Worm (Caenorhabditis elegans) whole organism, young adult: Measurements from ENCODE around the gene M01F1.8.

ENCODE experiments used
- C06A6.2 ChIP-seq: fragments of 200-800 bp; sonication (Bioruptor generic); conservative IDR thresholded peaks from 2 replicates; pipeline ENCODE4 v1.3.6; 2022; ENCODE audit warnings: missing genetic modification characterization, missing compliant biosample characterization
- C17E4.6 ChIP-seq: fragments of 200-800 bp; sonication (Bioruptor generic); IDR thresholded peaks from 2 replicates; pipeline ENCODE4 v1.3.6; 2022; ENCODE audit warnings: missing genetic modification reagents, missing genetic modification characterization, missing compliant biosample characterization
- F22D6.2 ChIP-seq: sonication (generic microtip); optimal IDR thresholded peaks from 2 replicates; lab custom pipeline; 2016; ENCODE audit warnings: mild to moderate bottlenecking, missing genetic modification characterization, missing compliant biosample characterization
- F55B11.4 ChIP-seq: sonication (generic microtip); optimal IDR thresholded peaks from 2 replicates; lab custom pipeline; 2016; ENCODE audit warnings: missing compliant biosample characterization, missing genetic modification characterization, borderline replicate concordance; ENCODE audit not compliant: insufficient read depth
- K12H6.12 ChIP-seq: fragments of 200-800 bp; sonication (Bioruptor generic); optimal IDR thresholded peaks from 2 replicates; lab custom pipeline; 2018; ENCODE audit warnings: mild to moderate bottlenecking, missing genetic modification characterization, missing compliant biosample characterization
- T07F8.4 ChIP-seq: sonication (generic microtip); optimal IDR thresholded peaks from 2 replicates; lab custom pipeline; 2016; ENCODE audit warnings: mild to moderate bottlenecking, missing genetic modification characterization, moderate library complexity, missing compliant biosample characterization
- Y56A3A.18 ChIP-seq: fragments of 200-800 bp; sonication (Bioruptor generic); IDR thresholded peaks from 2 replicates; pipeline ENCODE4 v1.3.6; 2022; ENCODE audit warnings: missing genetic modification reagents, missing genetic modification characterization, missing compliant biosample characterization
- Y79H2A.3 ChIP-seq: fragments of 200-800 bp; sonication (Bioruptor generic); conservative IDR thresholded peaks from 2 replicates; pipeline ENCODE4 v1.3.6; 2022; ENCODE audit warnings: missing genetic modification reagents, missing genetic modification characterization, missing compliant biosample characterization
- Y95B8A.8 ChIP-seq: fragments of 200-800 bp; sonication (Bioruptor generic); IDR thresholded peaks from 2 replicates; pipeline ENCODE4 v1.3.6; 2022; ENCODE audit warnings: missing genetic modification reagents, missing genetic modification characterization, missing compliant biosample characterization
- akir-1 ChIP-seq: fragments of 200-800 bp; sonication (Bioruptor generic); optimal IDR thresholded peaks from 2 replicates; lab custom pipeline; 2018; ENCODE audit warnings: mild to moderate bottlenecking, missing genetic modification characterization, moderate library complexity, missing compliant biosample characterization
- aptf-2 ChIP-seq: fragments of 200-800 bp; sonication (Bioruptor generic); conservative IDR thresholded peaks from 2 replicates; pipeline ENCODE4 v1.3.6; 2022; ENCODE audit warnings: missing genetic modification reagents, missing genetic modification characterization, missing compliant biosample characterization
- bed-2 ChIP-seq: fragments of 200-800 bp; sonication (Bioruptor generic); IDR thresholded peaks from 2 replicates; pipeline ENCODE4 v1.3.6; 2022; ENCODE audit warnings: missing genetic modification reagents, missing genetic modification characterization, missing compliant biosample characterization
- ccch-3 ChIP-seq: fragments of 200-800 bp; sonication (Bioruptor generic); optimal IDR thresholded peaks from 2 replicates; lab custom pipeline; 2018; ENCODE audit warnings: mild to moderate bottlenecking, missing genetic modification characterization, missing compliant biosample characterization
- ceh-27 ChIP-seq: fragments of 200-800 bp; sonication (Bioruptor generic); optimal IDR thresholded peaks from 2 replicates; lab custom pipeline; 2018; ENCODE audit warnings: mild to moderate bottlenecking, missing genetic modification characterization, moderate library complexity, missing compliant biosample characterization
- ceh-79 ChIP-seq: sonication (generic microtip); optimal IDR thresholded peaks from 2 replicates; lab custom pipeline; 2017; ENCODE audit warnings: mild to moderate bottlenecking, missing genetic modification characterization, missing compliant biosample characterization
- dpff-1 ChIP-seq: sonication (generic microtip); optimal IDR thresholded peaks from 2 replicates; lab custom pipeline; 2017; ENCODE audit warnings: mild to moderate bottlenecking, missing genetic modification characterization, missing compliant biosample characterization
- efl-1 ChIP-seq: fragments of 150-350 bp; optimal IDR thresholded peaks from 2 replicates; lab custom pipeline; 2014; ENCODE audit warnings: missing biosample characterization, missing genetic modification reagents, missing genetic modification characterization
- egl-18 ChIP-seq: fragments of 200-800 bp; sonication (Bioruptor generic); IDR thresholded peaks from 2 replicates; pipeline ENCODE4 v1.3.6; 2022; ENCODE audit warnings: missing genetic modification reagents, missing genetic modification characterization, missing compliant biosample characterization
- egrh-3 ChIP-seq: fragments of 200-800 bp; sonication (Bioruptor generic); IDR thresholded peaks from 2 replicates; pipeline ENCODE4 v1.3.6; 2022; ENCODE audit warnings: missing genetic modification reagents, missing genetic modification characterization, missing compliant biosample characterization
- him-1 ChIP-seq: sonication (generic microtip); optimal IDR thresholded peaks from 2 replicates; lab custom pipeline; 2016; ENCODE audit warnings: missing genotype, missing genetic modification reagents, missing genetic modification characterization, missing compliant biosample characterization
- hmg-1.2 ChIP-seq: fragments of 200-800 bp; sonication (Bioruptor generic); IDR thresholded peaks from 2 replicates; pipeline ENCODE4 v1.3.6; 2022; ENCODE audit warnings: missing genetic modification reagents, missing genetic modification characterization, missing compliant biosample characterization
- hrde-1 ChIP-seq: sonication (generic microtip); optimal IDR thresholded peaks from 2 replicates; lab custom pipeline; 2016; ENCODE audit warnings: missing genetic modification characterization, mild to moderate bottlenecking, missing compliant biosample characterization, moderate library complexity, missing genotype, missing genetic modification reagents, borderline replicate concordance
- hsf-1 ChIP-seq: fragments of 200-800 bp; sonication (Bioruptor generic); IDR thresholded peaks from 2 replicates; pipeline ENCODE4 v1.3.6; 2022; ENCODE audit warnings: missing genetic modification reagents, missing genetic modification characterization, missing compliant biosample characterization
- let-526 ChIP-seq: fragments of 200-800 bp; sonication (Bioruptor generic); IDR thresholded peaks from 2 replicates; pipeline ENCODE4 v1.3.6; 2022; ENCODE audit warnings: missing genetic modification reagents, missing genetic modification characterization, missing compliant biosample characterization
- lin-40 ChIP-seq: sonication (generic microtip); optimal IDR thresholded peaks from 2 replicates; lab custom pipeline; 2016; ENCODE audit warnings: missing genetic modification characterization, mild to moderate bottlenecking, missing compliant biosample characterization, missing genotype, missing genetic modification reagents
- lin-54 ChIP-seq: fragments of 200-800 bp; sonication (Bioruptor generic); optimal IDR thresholded peaks from 2 replicates; lab custom pipeline; 2018; ENCODE audit warnings: mild to moderate bottlenecking, missing genetic modification characterization, missing compliant biosample characterization
- lir-1 ChIP-seq: fragments of 200-800 bp; sonication (Bioruptor generic); conservative IDR thresholded peaks from 2 replicates; pipeline ENCODE4 v1.3.6; 2022; ENCODE audit warnings: missing genetic modification reagents, missing genetic modification characterization, missing compliant biosample characterization
- madf-8 ChIP-seq: fragments of 200-800 bp; sonication (Bioruptor generic); conservative IDR thresholded peaks from 2 replicates; pipeline ENCODE4 v1.3.6; 2022; ENCODE audit warnings: missing genetic modification reagents, missing genetic modification characterization, missing compliant biosample characterization
- mcd-1 ChIP-seq: fragments of 200-800 bp; sonication (Bioruptor generic); IDR thresholded peaks from 2 replicates; pipeline ENCODE4 v1.3.6; 2022; ENCODE audit warnings: missing genetic modification reagents, missing genetic modification characterization, missing compliant biosample characterization
- mxl-1 ChIP-seq: sonication (generic microtip); optimal IDR thresholded peaks from 2 replicates; lab custom pipeline; 2016; ENCODE audit warnings: missing genetic modification characterization, missing compliant biosample characterization
- nfya-2 ChIP-seq: fragments of 200-800 bp; sonication (Bioruptor generic); IDR thresholded peaks from 2 replicates; pipeline ENCODE4 v1.3.6; 2022; ENCODE audit warnings: missing genetic modification reagents, missing genetic modification characterization, missing compliant biosample characterization
- nfyb-1 ChIP-seq: fragments of 200-800 bp; sonication (Bioruptor generic); IDR thresholded peaks from 2 replicates; pipeline ENCODE4 v1.3.6; 2022; ENCODE audit warnings: missing genetic modification reagents, missing genetic modification characterization, missing compliant biosample characterization
- nhr-179 ChIP-seq: sonication (generic microtip); optimal IDR thresholded peaks from 2 replicates; lab custom pipeline; 2016; ENCODE audit warnings: mild to moderate bottlenecking, missing genetic modification characterization, missing compliant biosample characterization
- pbrm-1 ChIP-seq: fragments of 200-800 bp; sonication (Bioruptor generic); IDR thresholded peaks from 2 replicates; pipeline ENCODE4 v1.3.6; 2022; ENCODE audit warnings: missing genetic modification reagents, missing genetic modification characterization, missing compliant biosample characterization
- pha-4 ChIP-seq: fragments of 150-350 bp; sonication (generic microtip); optimal IDR thresholded peaks from 2 replicates; lab custom pipeline; 2014; ENCODE audit warnings: missing biosample characterization, missing genetic modification reagents, missing genetic modification characterization
- rec-8 ChIP-seq, 2 experiments: sonication (generic microtip); optimal IDR thresholded peaks; 2 replicates each; lab custom pipeline; 2016; ENCODE audit warnings: mild to moderate bottlenecking in 2 of 2, missing genetic modification characterization in 2 of 2, missing genetic modification reagents in 2 of 2, missing genotype in 2 of 2, missing biosample characterization in 1 of 2, missing compliant biosample characterization in 1 of 2, moderate library complexity in 1 of 2
- rpc-1 ChIP-seq, 2 experiments: fragments of 150-350 bp in 1 of 2; sonication (generic microtip) in 1 of 2; optimal IDR thresholded peaks; 2 replicates each; lab custom pipeline; 2014 to 2018; ENCODE audit warnings: missing biosample characterization in 1 of 2, missing genetic modification characterization in 1 of 2, missing genetic modification reagents in 1 of 2, missing genotype in 1 of 2
- sdz-38 ChIP-seq: sonication (generic microtip); optimal IDR thresholded peaks from 2 replicates; lab custom pipeline; 2016; ENCODE audit warnings: missing genotype, missing genetic modification characterization, missing compliant biosample characterization
- sea-2 ChIP-seq: fragments of 200-800 bp; sonication (Bioruptor generic); IDR thresholded peaks from 2 replicates; pipeline ENCODE4 v1.3.6; 2022; ENCODE audit warnings: missing genetic modification characterization, missing compliant biosample characterization
- snpc-1.1 ChIP-seq: sonication (generic microtip); optimal IDR thresholded peaks from 2 replicates; lab custom pipeline; 2017; ENCODE audit warnings: missing genetic modification characterization, mild to moderate bottlenecking, missing compliant biosample characterization, antibody characterized with exemption, moderate library complexity, missing genotype, missing genetic modification reagents; ENCODE audit not compliant: insufficient read depth
- snpc-1.3 ChIP-seq: sonication (generic microtip); optimal IDR thresholded peaks from 2 replicates; lab custom pipeline; 2017; ENCODE audit warnings: missing genetic modification characterization, mild to moderate bottlenecking, missing compliant biosample characterization, antibody characterized with exemption, moderate library complexity, missing genotype, missing genetic modification reagents; ENCODE audit not compliant: insufficient read depth
- somi-1 ChIP-seq: fragments of 200-800 bp; sonication (Bioruptor generic); optimal IDR thresholded peaks from 2 replicates; lab custom pipeline; 2018; ENCODE audit warnings: mild to moderate bottlenecking, missing genetic modification characterization, missing compliant biosample characterization
- tbp1 ChIP-seq: fragments of 200-800 bp; sonication (Bioruptor generic); optimal IDR thresholded peaks from 2 replicates; lab custom pipeline; 2018; ENCODE audit warnings: mild to moderate bottlenecking, missing genetic modification characterization, missing compliant biosample characterization
- tbx-9 ChIP-seq: sonication (generic microtip); optimal IDR thresholded peaks from 2 replicates; lab custom pipeline; 2016; ENCODE audit warnings: borderline replicate concordance, missing genetic modification characterization, inconsistent platforms, missing compliant biosample characterization
- tlf-1 ChIP-seq: fragments of 200-800 bp; sonication (Bioruptor generic); optimal IDR thresholded peaks from 2 replicates; lab custom pipeline; 2018; ENCODE audit warnings: mild to moderate bottlenecking, missing genetic modification characterization, missing compliant biosample characterization
- zim-3 ChIP-seq: sonication (generic microtip); optimal IDR thresholded peaks from 2 replicates; lab custom pipeline; 2017; ENCODE audit warnings: mild to moderate bottlenecking, missing genetic modification characterization, moderate library complexity, missing compliant biosample characterization
- ztf-18 ChIP-seq: sonication (generic microtip); optimal IDR thresholded peaks from 2 replicates; lab custom pipeline; 2016; ENCODE audit warnings: missing genotype, mild to moderate bottlenecking, missing genetic modification characterization, missing compliant biosample characterization
- ztf-25 ChIP-seq: fragments of 200-800 bp; sonication (Bioruptor generic); IDR thresholded peaks from 2 replicates; pipeline ENCODE4 v1.3.6; 2022; ENCODE audit warnings: missing genetic modification reagents, missing genetic modification characterization, missing compliant biosample characterization

Gene M01F1.8

ce11 chrIII:3499850-3500249 lies 2.5 kb downstream of the M01F1.8 start (continued):
- TF ChIP-seq Y79H2A.3 = no peak
- TF ChIP-seq Y95B8A.8 (GFP tag; lab: Robert Waterston, UW) = no peak
- no peak for TF ChIP-seq egl-18 (GFP tag; lab: Robert Waterston, UW)
- no peak for TF ChIP-seq C17E4.6
- TF ChIP-seq ceh-79 = no peak
- TF ChIP-seq egrh-3 (GFP tag; lab: Robert Waterston, UW) = no peak
- TF ChIP-seq dpff-1 = no peak
- TF ChIP-seq mcd-1 = peak; percentile 65
- TF ChIP-seq F22D6.2 (tag; lab: Kevin White, UChicago) = no peak
- TF ChIP-seq pbrm-1 (GFP tag; lab: Robert Waterston, UW) = peak; percentile 22; the same call in 1 of the 2 replicates
- no peak for TF ChIP-seq rec-8 (tag; optimal IDR thresholded peaks at IDR 0.05; lab: Kevin White, UChicago)
- TF ChIP-seq bed-2 (GFP tag; lab: Robert Waterston, UW) = 0 out of 2 replicates have a peak, but pooled peaks have one; percentile 35
- peak; percentile 72; the same call in 1 of the 2 replicates for TF ChIP-seq let-526 (GFP tag; lab: Robert Waterston, UW)
- no peak for TF ChIP-seq tlf-1 (GFP tag; lab: Kevin White, UChicago)
- no peak for TF ChIP-seq hsf-1
- TF ChIP-seq T07F8.4 (tag; lab: Kevin White, UChicago) = no peak
- no peak for TF ChIP-seq nhr-179 (tag; lab: Kevin White, UChicago)
- TF ChIP-seq him-1 (tag; lab: Kevin White, UChicago) = no peak
- no peak for TF ChIP-seq Y56A3A.18 (GFP tag; lab: Robert Waterston, UW)
- TF ChIP-seq hmg-1.2 = no peak
- peak; percentile 11 for TF ChIP-seq lin-54
- no peak for TF ChIP-seq mxl-1 (tag; lab: Kevin White, UChicago)
- no peak for TF ChIP-seq ccch-3 (GFP tag; lab: Kevin White, UChicago)
- 0 out of 2 replicates have a peak, but pooled peaks have one; percentile 50 for TF ChIP-seq aptf-2 (GFP tag; lab: Robert Waterston, UW)
- peak; percentile 39 for TF ChIP-seq ceh-27
- no peak for TF ChIP-seq C06A6.2
- no peak for TF ChIP-seq zim-3 (tag; lab: Kevin White, UChicago)
- TF ChIP-seq sdz-38 (tag; lab: Kevin White, UChicago) = no peak
- no peak for TF ChIP-seq snpc-1.3
- TF ChIP-seq somi-1 (GFP tag; lab: Kevin White, UChicago) = no peak
- TF ChIP-seq lin-40 (tag; lab: Kevin White, UChicago) = no peak
- no peak for TF ChIP-seq efl-1 (GFP tag; lab: Kevin White, UChicago)
- no peak for TF ChIP-seq madf-8
- no peak for TF ChIP-seq tbp1 (GFP tag; lab: Kevin White, UChicago)
- no peak for TF ChIP-seq nfya-2
- no peak for TF ChIP-seq snpc-1.1 (tag; lab: Kevin White, UChicago)
- TF ChIP-seq akir-1 = no peak
- TF ChIP-seq pha-4 (tag; lab: Kevin White, UChicago) = no peak
- TF ChIP-seq hrde-1 (tag; lab: Kevin White, UChicago) = no peak
- no peak for TF ChIP-seq ztf-25 (GFP tag; lab: Robert Waterston, UW)
- TF ChIP-seq rpc-1 (optimal IDR thresholded peaks at IDR 0.05; lab: Kevin White, UChicago) = no peak
- no peak for TF ChIP-seq rpc-1 (tag; optimal IDR thresholded peaks at IDR 0.05; lab: Kevin White, UChicago)
- no peak for TF ChIP-seq K12H6.12
- TF ChIP-seq sea-2 (GFP tag; lab: Robert Waterston, UW) = no peak
- peak; percentile 18 for TF ChIP-seq ztf-18 (tag; lab: Kevin White, UChicago)
- no peak for TF ChIP-seq F55B11.4 (tag; lab: Kevin White, UChicago)
- TF ChIP-seq nfyb-1 (GFP tag; lab: Robert Waterston, UW) = no peak
- TF ChIP-seq lir-1 (GFP tag; lab: Robert Waterston, UW) = no peak
- no peak for TF ChIP-seq tbx-9 (tag; lab: Kevin White, UChicago)
